Worm (Caenorhabditis elegans) whole organism, L4/young adult: ENCODE results near the gene Y73B6BL.14.
"Not testable (repeated sequence)": the region's sequence is repeated elsewhere in the genome, so short reads cannot be mapped to it uniquely, and the experiment has no call there.

ENCODE experiments used
- W03F9.2 ChIP-seq: fragments of 150-350 bp; optimal IDR thresholded peaks from 2 replicates; lab custom pipeline; 2014; ENCODE audit warnings: missing biosample characterization, missing genetic modification characterization
- dao-5 ChIP-seq: sonication (generic microtip); optimal IDR thresholded peaks from 2 replicates; lab custom pipeline; 2016; ENCODE audit warnings: missing genotype, missing genetic modification characterization, moderate library complexity, missing compliant biosample characterization
- him-1 ChIP-seq: sonication (generic microtip); optimal IDR thresholded peaks from 2 replicates; lab custom pipeline; 2016; ENCODE audit warnings: missing genotype, missing genetic modification reagents, missing genetic modification characterization, missing compliant biosample characterization

The Y73B6BL.14 gene

ce11 chrIV:6323654-6324224 lies 19.0 kb downstream of the Y73B6BL.14 start, which contains the start of gene sqd-1:
TSS of gene sqd-1 (plus strand) at chrIV:6324174.
- TF ChIP-seq W03F9.2 (tag; lab: Kevin White, UChicago) = peak; percentile 100
- peak; percentile 86 for TF ChIP-seq him-1 (tag; lab: Kevin White, UChicago)
- no peak for TF ChIP-seq dao-5 (tag; lab: Kevin White, UChicago)

ce11 chrIV:6321667-6322066 lies 21.1 kb downstream of the Y73B6BL.14 start, which contains the start of gene Y73B6BL.29:
TSS of gene Y73B6BL.29 (plus strand) at chrIV:6321929.
- TF ChIP-seq dao-5 (tag; lab: Kevin White, UChicago) (no peak), W03F9.2 (tag; lab: Kevin White, UChicago) (peak; percentile 99), him-1 (tag; lab: Kevin White, UChicago) (peak; percentile 62)

- TF ChIP-seq him-1, W03F9.2, dao-5 (tag; lab: Kevin White, UChicago): not testable (repeated sequence)
Measured at ce11 chrIV:6317357-6317756, 25.4 kb downstream of the Y73B6BL.14 start, which contains the start of gene Y73B6BL.12. TSS of gene Y73B6BL.12 (minus strand) at chrIV:6317457.

ce11 chrIV:6307439-6307838 lies 35.3 kb downstream of the Y73B6BL.14 start, which contains the start of gene csp-2:
TSS of gene csp-2 (plus strand) at chrIV:6307739.
- TF ChIP-seq W03F9.2 (tag; lab: Kevin White, UChicago) = no peak
- no peak for TF ChIP-seq dao-5 (tag; lab: Kevin White, UChicago)
- TF ChIP-seq him-1 (tag; lab: Kevin White, UChicago) = no peak

- TF ChIP-seq W03F9.2 (tag; lab: Kevin White, UChicago) (no peak), him-1 (tag; lab: Kevin White, UChicago) (no peak), dao-5 (tag; lab: Kevin White, UChicago) (no peak)
Measured at ce11 chrIV:6303642-6304041, 39.1 kb downstream of the Y73B6BL.14 start, which contains the start of gene srv-25. TSS of gene srv-25 (minus strand) at chrIV:6303742.

- no peak for TF ChIP-seq W03F9.2 (tag; lab: Kevin White, UChicago)
- no peak for TF ChIP-seq dao-5 (tag; lab: Kevin White, UChicago)
- TF ChIP-seq him-1 (tag; lab: Kevin White, UChicago) = no peak
Measured at ce11 chrIV:6301764-6302163, 41.0 kb downstream of the Y73B6BL.14 start, which contains the start of gene srv-26. TSS of gene srv-26 (minus strand) at chrIV:6301864.

ce11 chrIV:6299523-6299922 lies 43.3 kb downstream of the Y73B6BL.14 start:
- TF ChIP-seq dao-5 (tag; lab: Kevin White, UChicago) (no peak), him-1 (tag; lab: Kevin White, UChicago) (no peak), W03F9.2 (tag; lab: Kevin White, UChicago) (no peak)

- no peak for TF ChIP-seq W03F9.2 (tag; lab: Kevin White, UChicago)
- no peak for TF ChIP-seq him-1 (tag; lab: Kevin White, UChicago)
- no peak for TF ChIP-seq dao-5 (tag; lab: Kevin White, UChicago)
Measured at ce11 chrIV:6298253-6298652, 44.5 kb downstream of the Y73B6BL.14 start, which contains the start of gene srv-27. TSS of gene srv-27 (minus strand) at chrIV:6298353.

ce11 chrIV:6294081-6294480 lies 48.7 kb downstream of the Y73B6BL.14 start, which contains the start of gene hil-2:
TSS of gene hil-2 (plus strand) at chrIV:6294240.
- no peak for TF ChIP-seq dao-5 (tag; lab: Kevin White, UChicago)
- TF ChIP-seq him-1 (tag; lab: Kevin White, UChicago) = no peak
- TF ChIP-seq W03F9.2 (tag; lab: Kevin White, UChicago) = no peak
